Fruit fly (Drosophila melanogaster): ENCODE results near the gene CG31775.

DNA sequence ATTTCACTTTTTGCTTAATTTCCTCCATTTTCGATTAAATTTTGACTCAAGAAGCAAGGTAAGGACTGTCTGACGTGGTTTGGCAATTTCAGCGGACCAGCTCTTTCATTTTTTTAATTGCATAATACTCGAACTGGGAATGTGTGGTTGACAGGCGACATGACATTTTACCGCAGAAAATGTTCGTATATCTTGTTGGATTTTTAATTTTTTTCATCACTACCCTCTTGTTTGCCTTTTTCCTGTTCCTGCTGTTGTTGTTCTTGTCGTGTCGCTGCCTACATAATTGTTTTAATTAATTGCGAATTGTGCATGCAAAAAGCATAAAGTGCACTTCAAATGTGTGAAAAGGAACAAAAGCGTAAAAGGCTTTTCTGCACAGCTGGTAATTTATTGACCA, 7.5 kb downstream of the CG31775 start, which contains the start of gene CG42685:
- TF ChIP-seq CTCF (optimal IDR thresholded peaks at IDR 0.05) (no peak), CG8478 (optimal IDR thresholded peaks at IDR 0.05) (no peak)
